Fruit fly (Drosophila melanogaster): ENCODE results near the gene Itgbn.

DNA sequence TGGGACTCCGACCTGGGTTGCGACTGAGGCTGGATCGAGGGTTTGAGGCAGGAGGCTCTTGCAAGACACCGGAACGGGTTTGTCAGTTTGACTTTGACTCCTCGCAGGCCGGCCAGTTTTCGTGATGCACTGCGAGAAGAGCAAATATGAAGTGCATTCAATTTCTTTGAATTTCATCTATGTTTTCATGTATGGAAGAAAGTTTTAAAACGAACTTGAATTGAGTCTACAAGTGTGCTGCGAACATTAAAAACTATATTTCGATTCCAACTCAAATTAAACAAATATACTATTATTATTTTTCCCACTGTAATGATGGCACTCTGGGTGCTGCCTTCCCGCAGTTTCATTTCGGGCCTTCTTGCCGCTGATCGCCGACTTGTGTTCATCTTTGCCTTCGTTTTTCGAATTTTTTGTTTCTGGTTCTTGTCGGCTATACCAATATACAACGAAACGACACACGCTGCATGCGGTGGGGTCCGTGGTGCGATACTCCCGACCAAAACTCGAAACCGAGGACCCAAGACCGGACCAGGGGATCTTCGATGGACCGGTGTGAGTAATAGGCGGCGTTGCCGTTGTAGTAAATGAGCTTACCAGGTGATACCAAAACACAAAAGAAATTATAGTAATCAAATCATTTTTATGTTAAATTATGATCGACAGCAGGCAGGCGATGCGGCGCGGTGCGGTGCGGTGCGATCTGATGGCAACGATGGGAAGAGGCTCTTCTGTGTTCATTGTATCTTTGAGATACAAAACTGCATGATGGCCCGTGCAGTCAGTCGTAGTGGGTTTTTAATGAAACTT is 43.3 kb upstream of the Itgbn start:
- TF ChIP-seq pan (optimal IDR thresholded peaks at IDR 0.05) (no peak), psq (optimal IDR thresholded peaks at IDR 0.05) (no peak), CG8478 (optimal IDR thresholded peaks at IDR 0.05) (no peak), usp (GFP tag; optimal IDR thresholded peaks at IDR 0.05) (no peak)

Measured in whole organism.